Worm (Caenorhabditis elegans) whole organism, L4 larva: Measurements from ENCODE around the gene best-21.

Experiments
- D1046.2 ChIP-seq: fragments of 200-800 bp; sonication (Bioruptor generic); IDR thresholded peaks from 2 replicates; pipeline ENCODE4 v1.3.6; 2022; ENCODE audit warnings: missing genetic modification characterization, missing compliant biosample characterization
- F10B5.3 ChIP-seq: sonication (generic microtip); optimal IDR thresholded peaks from 2 replicates; lab custom pipeline; 2016; ENCODE audit warnings: mild to moderate bottlenecking, missing genetic modification characterization, missing compliant biosample characterization
- F49E8.2 ChIP-seq: sonication (generic microtip); optimal IDR thresholded peaks from 2 replicates; lab custom pipeline; 2016; ENCODE audit warnings: missing compliant biosample characterization, mild to moderate bottlenecking, missing genetic modification characterization, borderline replicate concordance
- R02D3.7 ChIP-seq: fragments of 150-350 bp; sonication (generic microtip); optimal IDR thresholded peaks from 3 replicates; lab custom pipeline; 2014; ENCODE audit warnings: missing biosample characterization, missing genetic modification characterization
- T26A8.4 ChIP-seq: fragments of 200-800 bp; sonication (Bioruptor generic); IDR thresholded peaks from 2 replicates; pipeline ENCODE4 v1.3.6; 2022; ENCODE audit warnings: missing genetic modification characterization, missing compliant biosample characterization
- aha-1 ChIP-seq: fragments of 150-350 bp; peaks from one replicate; lab custom pipeline; 2014; ENCODE audit warnings: missing biosample characterization, missing genetic modification characterization
- aly-2 ChIP-seq: sonication (generic microtip); optimal IDR thresholded peaks from 2 replicates; lab custom pipeline; 2018; ENCODE audit warnings: missing biosample characterization, missing genetic modification characterization
- ama-1 ChIP-seq: fragments of 150-350 bp; optimal IDR thresholded peaks from 2 replicates; lab custom pipeline; 2014; ENCODE audit warnings: inconsistent platforms, mixed read lengths
- arid-1 ChIP-seq: fragments of 200-800 bp; sonication (Bioruptor generic); conservative IDR thresholded peaks from 2 replicates; pipeline ENCODE4 v1.3.6; 2022; ENCODE audit warnings: missing genetic modification reagents, missing genetic modification characterization, missing compliant biosample characterization
- attf-4 ChIP-seq: sonication (generic microtip); optimal IDR thresholded peaks from 3 replicates; lab custom pipeline; 2017; ENCODE audit warnings: missing biosample characterization, missing genetic modification characterization
- ceh-44 ChIP-seq: fragments of 200-800 bp; sonication (Bioruptor generic); IDR thresholded peaks from 2 replicates; pipeline ENCODE4 v1.3.6; 2022; ENCODE audit warnings: missing genetic modification reagents, missing genetic modification characterization, missing compliant biosample characterization
- daf-16 ChIP-seq, 3 experiments: sonication (generic microtip); optimal IDR thresholded peaks; 2 replicates each; lab custom pipeline; 2016 to 2017; ENCODE audit warnings: missing genetic modification characterization in 3 of 3, missing genetic modification reagents in 3 of 3, mild to moderate bottlenecking in 2 of 3, missing compliant biosample characterization in 2 of 3, missing biosample characterization in 1 of 3, moderate library complexity in 1 of 3
- dmd-8 ChIP-seq: fragments of 200-800 bp; sonication (Bioruptor generic); IDR thresholded peaks from 2 replicates; pipeline ENCODE4 v1.3.6; 2022; ENCODE audit warnings: missing genetic modification characterization, missing compliant biosample characterization
- dpl-1 ChIP-seq: fragments of 150-350 bp; optimal IDR thresholded peaks from 2 replicates; lab custom pipeline; 2014; ENCODE audit warnings: missing biosample characterization, missing genetic modification reagents, missing genetic modification characterization
- dve-1 ChIP-seq: sonication (generic microtip); optimal IDR thresholded peaks from 2 replicates; lab custom pipeline; 2017; ENCODE audit warnings: antibody characterized with exemption, mild to moderate bottlenecking, missing genetic modification characterization, missing compliant biosample characterization; ENCODE audit not compliant: insufficient read depth
- egl-27 ChIP-seq: sonication (generic microtip); optimal IDR thresholded peaks from 3 replicates; lab custom pipeline; 2017; ENCODE audit warnings: missing biosample characterization, missing genetic modification reagents, missing genetic modification characterization
- fkh-10 ChIP-seq: fragments of 150-350 bp; optimal IDR thresholded peaks from 2 replicates; lab custom pipeline; 2014; ENCODE audit warnings: missing biosample characterization, missing genetic modification reagents, missing genetic modification characterization
- hif-1 ChIP-seq, 2 experiments: sonication (generic microtip); optimal IDR thresholded peaks; 2 replicates each; lab custom pipeline; 2016 to 2017; ENCODE audit warnings: missing compliant biosample characterization in 2 of 2, missing genetic modification characterization in 2 of 2, missing genetic modification reagents in 2 of 2, missing genotype in 2 of 2, mild to moderate bottlenecking in 1 of 2
- hlh-30 ChIP-seq: sonication (generic microtip); optimal IDR thresholded peaks from 2 replicates; lab custom pipeline; 2017; ENCODE audit warnings: antibody characterized with exemption, mild to moderate bottlenecking, missing genetic modification characterization, missing compliant biosample characterization; ENCODE audit not compliant: insufficient read depth
- hmg-1.1 ChIP-seq: fragments of 200-800 bp; sonication (Bioruptor generic); IDR thresholded peaks from 2 replicates; pipeline ENCODE4 v1.3.6; 2022; ENCODE audit warnings: missing genetic modification reagents, missing genetic modification characterization, missing compliant biosample characterization
- jun-1 ChIP-seq: fragments of 150-350 bp; optimal IDR thresholded peaks from 2 replicates; lab custom pipeline; 2014; ENCODE audit warnings: missing biosample characterization, missing genetic modification reagents, missing genetic modification characterization
- lin-15B ChIP-seq: fragments of 150-350 bp; sonication (generic microtip); optimal IDR thresholded peaks from 3 replicates; lab custom pipeline; 2014; ENCODE audit warnings: missing biosample characterization, missing genetic modification characterization
- lsy-2 ChIP-seq, 2 experiments: fragments of 150-350 bp in 1 of 2; sonication (generic microtip) in 1 of 2; optimal IDR thresholded peaks; 2 replicates each; lab custom pipeline; 2014 to 2017; ENCODE audit warnings: missing biosample characterization in 2 of 2, missing genetic modification characterization in 2 of 2
- mdl-1 ChIP-seq, 2 experiments: fragments of 150-350 bp in 1 of 2; sonication (generic microtip) in 1 of 2; optimal IDR thresholded peaks; 2 replicates each; lab custom pipeline; 2014 to 2017; ENCODE audit warnings: missing biosample characterization in 2 of 2, missing genetic modification characterization in 2 of 2
- nhr-11 ChIP-seq: fragments of 150-350 bp; optimal IDR thresholded peaks from 2 replicates; lab custom pipeline; 2014; ENCODE audit warnings: missing biosample characterization, missing genetic modification characterization
- nhr-237 ChIP-seq: sonication (generic microtip); optimal IDR thresholded peaks from 2 replicates; lab custom pipeline; 2017; ENCODE audit warnings: missing biosample characterization, missing genetic modification characterization
- nhr-25 ChIP-seq: sonication (generic microtip); optimal IDR thresholded peaks from 2 replicates; lab custom pipeline; 2017; ENCODE audit warnings: missing genetic modification characterization, mild to moderate bottlenecking, missing compliant biosample characterization, antibody characterized with exemption, moderate library complexity, borderline replicate concordance; ENCODE audit not compliant: insufficient read depth
- nhr-28 ChIP-seq: fragments of 150-350 bp; optimal IDR thresholded peaks from 2 replicates; lab custom pipeline; 2014; ENCODE audit warnings: missing biosample characterization, missing genetic modification characterization
- nhr-76 ChIP-seq: fragments of 150-350 bp; optimal IDR thresholded peaks from 2 replicates; lab custom pipeline; 2014; ENCODE audit warnings: missing biosample characterization, missing genetic modification characterization
- nhr-77 ChIP-seq: fragments of 150-350 bp; optimal IDR thresholded peaks from 2 replicates; lab custom pipeline; 2014; ENCODE audit warnings: missing biosample characterization, missing genetic modification characterization
- rbr-2 ChIP-seq: sonication (generic microtip); optimal IDR thresholded peaks from 2 replicates; lab custom pipeline; 2016; ENCODE audit warnings: missing genotype, missing genetic modification characterization, missing compliant biosample characterization
- snpc-1.2 ChIP-seq: fragments of 200-800 bp; sonication (Bioruptor generic); IDR thresholded peaks from 2 replicates; pipeline ENCODE4 v1.3.6; 2022; ENCODE audit warnings: missing genetic modification reagents, missing genetic modification characterization, missing compliant biosample characterization
- spr-1 ChIP-seq: sonication (generic microtip); optimal IDR thresholded peaks from 2 replicates; lab custom pipeline; 2016; ENCODE audit warnings: mild to moderate bottlenecking, missing genetic modification characterization, missing compliant biosample characterization
- tag-97 ChIP-seq: fragments of 200-800 bp; sonication (Bioruptor generic); IDR thresholded peaks from 2 replicates; pipeline ENCODE4 v1.3.6; 2022; ENCODE audit warnings: missing genetic modification characterization, missing compliant biosample characterization
- unc-62 ChIP-seq, 3 experiments: fragments of 150-350 bp in 1 of 3; sonication (generic microtip); optimal IDR thresholded peaks in 2 of 3; peaks in 1 of 3; 1 replicate in 1 of 3; 2 replicates in 2 of 3; lab custom pipeline; 2014 to 2017; ENCODE audit warnings: missing biosample characterization in 3 of 3, missing genetic modification characterization in 3 of 3, missing genetic modification reagents in 3 of 3, missing genotype in 1 of 3
- zip-11 ChIP-seq: fragments of 200-800 bp; sonication (Bioruptor generic); IDR thresholded peaks from 2 replicates; pipeline ENCODE4 v1.3.6; 2022; ENCODE audit warnings: missing genetic modification characterization, missing compliant biosample characterization
- zip-2 ChIP-seq: fragments of 150-350 bp; optimal IDR thresholded peaks from 2 replicates; lab custom pipeline; 2014; ENCODE audit warnings: missing biosample characterization, missing genetic modification characterization

best-21 gene

ce11 chrIV:15302151-15302550 is at the start of gene best-21:
best-21 (plus strand) TSS chrIV:15302451.
- TF ChIP-seq arid-1 (GFP tag; lab: Robert Waterston, UW) (no peak), dve-1 (tag; lab: Kevin White, UChicago) (no peak), dpl-1 (GFP tag; lab: Kevin White, UChicago) (no peak), mdl-1 (tag; optimal IDR thresholded peaks at IDR 0.05; lab: Kevin White, UChicago) (no peak), egl-27 (tag; lab: Kevin White, UChicago) (no peak)

DNA sequence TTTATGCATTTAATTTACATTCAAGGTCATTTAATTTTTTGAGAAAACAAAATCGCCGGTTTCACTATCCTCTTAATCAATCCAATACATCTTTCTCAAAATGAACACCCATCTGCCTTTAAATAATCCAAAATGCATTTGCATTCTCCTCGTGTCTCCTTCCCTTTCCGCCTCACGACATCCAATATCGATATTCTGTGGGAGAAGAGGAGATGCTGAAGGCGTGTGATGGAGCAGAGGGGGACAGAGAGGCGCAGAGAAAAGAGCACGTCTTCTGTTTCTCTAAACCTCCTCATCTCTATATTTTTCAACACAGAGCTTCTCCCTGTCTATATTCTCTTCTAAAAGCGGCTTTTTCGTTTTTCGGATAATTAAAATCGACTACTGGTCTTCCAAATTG is 42.7 kb upstream of the best-21 start, which contains the start of gene Y73F8A.5:
TSS of gene Y73F8A.5 (plus strand) at position 321 of the 400 bp plus-strand sequence.
- TF ChIP-seq lin-15B (tag; lab: Kevin White, UChicago) (no peak), rbr-2 (tag; lab: Kevin White, UChicago) (peak; percentile 6), zip-2 (tag; lab: Kevin White, UChicago) (no peak), dmd-8 (GFP tag; lab: Robert Waterston, UW) (no peak), fkh-10 (GFP tag; lab: Kevin White, UChicago) (peak; percentile 32), nhr-77 (tag; lab: Kevin White, UChicago) (no peak), T26A8.4 (GFP tag; lab: Robert Waterston, UW) (no peak), mdl-1 (tag; optimal IDR thresholded peaks at IDR 0.05; lab: Kevin White, UChicago) (peak in 1 of 2 experiments; percentile 49), spr-1 (tag; lab: Kevin White, UChicago) (no peak), hlh-30 (tag; lab: Kevin White, UChicago) (peak; percentile 67)

ce11 chrIV:15274063-15274462 is 28.2 kb upstream of the best-21 start:
- TF ChIP-seq tag-97 (GFP tag; lab: Robert Waterston, UW) (no peak), nhr-237 (tag; lab: Kevin White, UChicago) (no peak), nhr-76 (tag; lab: Kevin White, UChicago) (no peak), F49E8.2 (tag; lab: Kevin White, UChicago) (no peak), aha-1 (tag; lab: Kevin White, UChicago) (no peak), nhr-28 (tag; lab: Kevin White, UChicago) (peak; percentile 5), daf-16 (GFP tag; optimal IDR thresholded peaks at IDR 0.05; lab: Kevin White, UChicago) (peak in 1 of 2 experiments; percentile 80), daf-16 (tag; optimal IDR thresholded peaks at IDR 0.05; lab: Kevin White, UChicago) (no peak), R02D3.7 (no peak), mdl-1 (tag; optimal IDR thresholded peaks at IDR 0.05; lab: Kevin White, UChicago) (no peak), nhr-11 (peak; percentile 40), nhr-25 (no peak), nhr-77 (tag; lab: Kevin White, UChicago) (no peak), D1046.2 (GFP tag; lab: Robert Waterston, UW) (no peak), unc-62 (GFP tag; optimal IDR thresholded peaks at IDR 0.05 in 1 of 2; lab: Kevin White, UChicago) (peak in 1 of 2 experiments; percentile 93), unc-62 (tag; optimal IDR thresholded peaks at IDR 0.05; lab: Kevin White, UChicago) (no peak), zip-2 (tag; lab: Kevin White, UChicago) (no peak), ama-1 (lab: Kevin White, UChicago) (no peak), hif-1 (tag; optimal IDR thresholded peaks at IDR 0.05; lab: Kevin White, UChicago) (no peak)

DNA sequence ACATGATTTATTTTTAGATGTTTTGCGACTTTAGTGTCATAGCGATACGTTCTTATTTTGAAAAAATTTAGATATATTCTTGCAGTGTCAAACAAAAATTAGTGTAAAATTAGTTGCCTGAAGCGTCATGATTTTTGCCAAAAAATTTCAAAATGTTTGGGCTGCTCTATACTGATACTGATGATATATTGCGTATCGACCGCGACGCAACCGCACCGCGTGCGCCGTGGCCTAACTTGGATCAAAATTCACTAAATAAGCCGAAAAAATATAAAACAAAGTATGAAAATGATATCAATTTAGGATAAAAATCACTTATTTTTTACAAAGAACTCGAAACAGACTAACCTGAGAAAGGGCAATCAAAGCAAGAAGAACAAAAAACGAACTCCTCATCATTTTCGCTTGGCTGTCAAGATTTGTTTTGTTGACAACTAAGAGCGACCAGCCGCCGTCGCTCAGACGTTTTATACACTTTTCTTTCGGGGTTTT is 26.8 kb upstream of the best-21 start, which contains the start of gene ccg-1:
TSS of gene ccg-1 (minus strand) at position 442 of the 492 bp plus-strand sequence.
- no peak for TF ChIP-seq ceh-44 (GFP tag; lab: Robert Waterston, UW)
- TF ChIP-seq dmd-8 (GFP tag; lab: Robert Waterston, UW): no peak
- TF ChIP-seq attf-4: no peak
- no peak for TF ChIP-seq zip-2 (tag; lab: Kevin White, UChicago)
- TF ChIP-seq snpc-1.2 (GFP tag; lab: Robert Waterston, UW): peak; percentile 59; the same call in 1 of the 2 replicates
- TF ChIP-seq unc-62 (GFP tag; optimal IDR thresholded peaks at IDR 0.05 in 1 of 2; lab: Kevin White, UChicago): no peak
- no peak for TF ChIP-seq unc-62 (tag; optimal IDR thresholded peaks at IDR 0.05; lab: Kevin White, UChicago)
- TF ChIP-seq F10B5.3 (tag; lab: Kevin White, UChicago): no peak
- no peak for TF ChIP-seq hmg-1.1 (GFP tag; lab: Robert Waterston, UW)
- peak; percentile 43 for TF ChIP-seq ama-1 (lab: Kevin White, UChicago)
- TF ChIP-seq daf-16 (GFP tag; optimal IDR thresholded peaks at IDR 0.05; lab: Kevin White, UChicago): peak in 1 of 2 experiments; percentile 18
- no peak for TF ChIP-seq daf-16 (tag; optimal IDR thresholded peaks at IDR 0.05; lab: Kevin White, UChicago)
- no peak for TF ChIP-seq egl-27 (tag; lab: Kevin White, UChicago)
- TF ChIP-seq zip-11 (GFP tag; lab: Robert Waterston, UW): no peak
- TF ChIP-seq aly-2 (tag; lab: Kevin White, UChicago): no peak
- no peak for TF ChIP-seq dpl-1 (GFP tag; lab: Kevin White, UChicago)
- no peak for TF ChIP-seq jun-1 (tag; lab: Kevin White, UChicago)
- TF ChIP-seq lsy-2 (tag; optimal IDR thresholded peaks at IDR 0.05; lab: Kevin White, UChicago): no peak
